Worm (Caenorhabditis elegans) whole organism, L3 larva: ENCODE data around the gene Y116A8C.465.
A peak's percentile ranks its signal among the peaks of the same experiment; 100 is the strongest.

Experiments
- R02D3.7 ChIP-seq: fragments of 150-350 bp; optimal IDR thresholded peaks from 2 replicates; lab custom pipeline; 2014; ENCODE audit warnings: missing biosample characterization, missing genetic modification characterization
- ZK546.5 ChIP-seq: sonication (generic microtip); optimal IDR thresholded peaks from 2 replicates; lab custom pipeline; 2017; ENCODE audit warnings: missing biosample characterization, missing genetic modification characterization
- aly-2 ChIP-seq: fragments of 150-350 bp; optimal IDR thresholded peaks from 2 replicates; lab custom pipeline; 2014; ENCODE audit warnings: missing biosample characterization, missing genetic modification characterization
- ama-1 ChIP-seq: fragments of 150-350 bp; optimal IDR thresholded peaks from 2 replicates; lab custom pipeline; 2018
- ceh-16 ChIP-seq: sonication (generic microtip); optimal IDR thresholded peaks from 2 replicates; lab custom pipeline; 2017; ENCODE audit warnings: missing biosample characterization, missing genetic modification characterization
- ceh-82 ChIP-seq: fragments of 150-350 bp; optimal IDR thresholded peaks from 2 replicates; lab custom pipeline; 2014; ENCODE audit warnings: missing biosample characterization, missing genetic modification characterization
- ceh-9 ChIP-seq: sonication (generic microtip); optimal IDR thresholded peaks from 2 replicates; lab custom pipeline; 2018; ENCODE audit warnings: missing biosample characterization, missing genetic modification characterization
- daf-12 ChIP-seq: fragments of 150-350 bp; optimal IDR thresholded peaks from 2 replicates; lab custom pipeline; 2014; ENCODE audit warnings: missing biosample characterization, missing genetic modification reagents, missing genetic modification characterization
- elt-1 ChIP-seq: fragments of 150-350 bp; optimal IDR thresholded peaks from 2 replicates; lab custom pipeline; 2014; ENCODE audit warnings: missing biosample characterization, missing genetic modification characterization
- elt-2 ChIP-seq: sonication (generic microtip); optimal IDR thresholded peaks from 2 replicates; lab custom pipeline; 2016; ENCODE audit warnings: missing genetic modification reagents, mild to moderate bottlenecking, missing genetic modification characterization, missing compliant biosample characterization
- elt-3 ChIP-seq, 3 experiments: fragments of 150-350 bp in 1 of 3; sonication (generic microtip) in 2 of 3; optimal IDR thresholded peaks; 2 replicates in 2 of 3; 4 replicates in 1 of 3; lab custom pipeline; 2014 to 2017; ENCODE audit warnings: missing biosample characterization in 3 of 3, missing genetic modification characterization in 3 of 3
- fkh-10 ChIP-seq: sonication (generic microtip); optimal IDR thresholded peaks from 2 replicates; lab custom pipeline; 2017; ENCODE audit warnings: missing biosample characterization, missing genetic modification reagents, missing genetic modification characterization
- fos-1 ChIP-seq: fragments of 150-350 bp; optimal IDR thresholded peaks from 2 replicates; lab custom pipeline; 2014; ENCODE audit warnings: missing biosample characterization, missing genetic modification characterization
- jun-1 ChIP-seq: fragments of 150-350 bp; optimal IDR thresholded peaks from 2 replicates; lab custom pipeline; 2014; ENCODE audit warnings: missing biosample characterization, missing genetic modification reagents, missing genetic modification characterization
- lin-15B ChIP-seq: fragments of 150-350 bp; optimal IDR thresholded peaks from 2 replicates; lab custom pipeline; 2014; ENCODE audit warnings: missing biosample characterization, missing genetic modification characterization
- lin-39 ChIP-seq: fragments of 150-350 bp; optimal IDR thresholded peaks from 2 replicates; lab custom pipeline; 2018; ENCODE audit warnings: missing biosample characterization, missing genetic modification reagents, missing genetic modification characterization
- mdl-1 ChIP-seq: fragments of 150-350 bp; optimal IDR thresholded peaks from 2 replicates; lab custom pipeline; 2014; ENCODE audit warnings: missing biosample characterization, missing genetic modification characterization
- mml-1 ChIP-seq: fragments of 150-350 bp; sonication (generic microtip); optimal IDR thresholded peaks from 3 replicates; lab custom pipeline; 2014; ENCODE audit warnings: missing biosample characterization, missing genetic modification characterization
- nfya-1 ChIP-seq: sonication (generic microtip); optimal IDR thresholded peaks from 2 replicates; lab custom pipeline; 2017; ENCODE audit warnings: missing genetic modification characterization, mild to moderate bottlenecking, missing compliant biosample characterization, antibody characterized with exemption, moderate library complexity; ENCODE audit not compliant: insufficient read depth
- nhr-11 ChIP-seq: fragments of 150-350 bp; optimal IDR thresholded peaks from 2 replicates; lab custom pipeline; 2014; ENCODE audit warnings: missing biosample characterization, missing genetic modification characterization
- nhr-12 ChIP-seq: fragments of 150-350 bp; optimal IDR thresholded peaks from 2 replicates; lab custom pipeline; 2014; ENCODE audit warnings: missing biosample characterization, missing genetic modification characterization
- nhr-23 ChIP-seq: fragments of 150-350 bp; optimal IDR thresholded peaks from 2 replicates; lab custom pipeline; 2014; ENCODE audit warnings: missing biosample characterization, missing genetic modification reagents, missing genetic modification characterization
- nhr-28 ChIP-seq: fragments of 150-350 bp; optimal IDR thresholded peaks from 2 replicates; lab custom pipeline; 2014; ENCODE audit warnings: missing biosample characterization, missing genetic modification characterization
- nhr-43 ChIP-seq: sonication (generic microtip); optimal IDR thresholded peaks from 2 replicates; lab custom pipeline; 2016; ENCODE audit warnings: mild to moderate bottlenecking, missing genetic modification characterization, missing compliant biosample characterization; ENCODE audit not compliant: poor library complexity, severe bottlenecking
- nhr-76 ChIP-seq: fragments of 150-350 bp; sonication (generic microtip); optimal IDR thresholded peaks from 5 replicates; lab custom pipeline; 2014; ENCODE audit warnings: missing biosample characterization, missing genetic modification characterization
- pha-4 ChIP-seq: fragments of 150-350 bp; optimal IDR thresholded peaks from 2 replicates; lab custom pipeline; 2014; ENCODE audit warnings: missing biosample characterization, missing genetic modification reagents, missing genetic modification characterization
- pqm-1 ChIP-seq: fragments of 150-350 bp; optimal IDR thresholded peaks from 2 replicates; lab custom pipeline; 2017; ENCODE audit warnings: missing biosample characterization, missing genetic modification characterization, inconsistent platforms
- sea-2 ChIP-seq: fragments of 150-350 bp; sonication (generic microtip); optimal IDR thresholded peaks from 4 replicates; lab custom pipeline; 2014; ENCODE audit warnings: missing biosample characterization, missing genetic modification reagents, missing genetic modification characterization
- skn-1 ChIP-seq: fragments of 150-350 bp; optimal IDR thresholded peaks from 2 replicates; lab custom pipeline; 2014; ENCODE audit warnings: missing biosample characterization, missing genetic modification characterization
- snpc-4 ChIP-seq: fragments of 150-350 bp; optimal IDR thresholded peaks from 2 replicates; lab custom pipeline; 2014; ENCODE audit warnings: missing biosample characterization, missing genetic modification characterization
- tbx-2 ChIP-seq: sonication (generic microtip); optimal IDR thresholded peaks from 2 replicates; lab custom pipeline; 2016; ENCODE audit warnings: mild to moderate bottlenecking, missing genetic modification characterization, missing compliant biosample characterization
- unc-39 ChIP-seq: sonication (generic microtip); optimal IDR thresholded peaks from 4 replicates; lab custom pipeline; 2017; ENCODE audit warnings: missing biosample characterization, missing genetic modification characterization
- unc-62 ChIP-seq: fragments of 150-350 bp; sonication (generic microtip); optimal IDR thresholded peaks from 4 replicates; lab custom pipeline; 2014; ENCODE audit warnings: missing biosample characterization, missing genetic modification reagents, missing genetic modification characterization
- zag-1 ChIP-seq: fragments of 150-350 bp; optimal IDR thresholded peaks from 2 replicates; lab custom pipeline; 2014; ENCODE audit warnings: missing biosample characterization, missing genetic modification characterization

The Y116A8C.465 gene

ce11 chrIV:17088849-17089248, 23.8 kb downstream of the Y116A8C.465 start, which contains the start of gene Y116A8C.43:
Gene Y116A8C.43, plus strand, starts transcription at chrIV:17088851.
- TF ChIP-seq aly-2 (tag; lab: Kevin White, UChicago): no peak
- peak; percentile 3 for TF ChIP-seq pha-4 (tag; lab: Kevin White, UChicago)
- peak; percentile 4 for TF ChIP-seq nhr-43
- TF ChIP-seq lin-39 (tag; lab: Kevin White, UChicago): no peak
- TF ChIP-seq ama-1 (lab: Kevin White, UChicago): peak; percentile 13
- TF ChIP-seq elt-2: peak; percentile 7
- no peak for TF ChIP-seq elt-1
- TF ChIP-seq, all 47 proteins: peak for 4

- no peak for TF ChIP-seq elt-1
- no peak for TF ChIP-seq daf-12 (tag; lab: Kevin White, UChicago)
- no peak for TF ChIP-seq jun-1 (tag; lab: Kevin White, UChicago)
- peak; percentile 91 for TF ChIP-seq pha-4 (tag; lab: Kevin White, UChicago)
Observed at ce11 chrIV:17093701-17094100, 28.7 kb downstream of the Y116A8C.465 start, which contains the start of gene Y116A8C.29. Gene Y116A8C.29, plus strand, starts transcription at chrIV:17094028.

- no peak for TF ChIP-seq elt-3 (tag; optimal IDR thresholded peaks at IDR 0.05; lab: Kevin White, UChicago)
- TF ChIP-seq mml-1 (tag; lab: Kevin White, UChicago): no peak
- TF ChIP-seq ama-1 (lab: Kevin White, UChicago): no peak
- no peak for TF ChIP-seq nhr-11 (tag; lab: Kevin White, UChicago)
- no peak for TF ChIP-seq elt-1
- no peak for TF ChIP-seq ceh-16
- TF ChIP-seq aly-2 (tag; lab: Kevin White, UChicago): no peak
- TF ChIP-seq nhr-76 (tag; lab: Kevin White, UChicago): no peak
- TF ChIP-seq zag-1 (tag; lab: Kevin White, UChicago): no peak
- TF ChIP-seq ceh-9 (tag; lab: Kevin White, UChicago): no peak
- no peak for TF ChIP-seq fkh-10 (GFP tag; lab: Kevin White, UChicago)
- no peak for TF ChIP-seq unc-39 (tag; lab: Kevin White, UChicago)
- TF ChIP-seq unc-62 (GFP tag; lab: Kevin White, UChicago): no peak
- TF ChIP-seq lin-15B: no peak
- TF ChIP-seq ceh-82: no peak
- TF ChIP-seq nhr-43: no peak
- TF ChIP-seq ZK546.5 (tag; lab: Kevin White, UChicago): no peak
- TF ChIP-seq nfya-1 (tag; lab: Kevin White, UChicago): no peak
- TF ChIP-seq sea-2 (GFP tag; lab: Kevin White, UChicago): no peak
Observed at ce11 chrIV:17096168-17096567, 31.1 kb downstream of the Y116A8C.465 start, which contains the start of gene Y116A8C.27. Gene Y116A8C.27, minus strand, starts transcription at chrIV:17096268.

- no peak for TF ChIP-seq nhr-11 (tag; lab: Kevin White, UChicago)
- TF ChIP-seq skn-1: no peak
- no peak for TF ChIP-seq unc-39 (tag; lab: Kevin White, UChicago)
- no peak for TF ChIP-seq nhr-23 (tag; lab: Kevin White, UChicago)
Observed at ce11 chrIV:17099113-17099512, 34.1 kb downstream of the Y116A8C.465 start.

- TF ChIP-seq nhr-12 (tag; lab: Kevin White, UChicago) (no peak), R02D3.7 (no peak), ama-1 (lab: Kevin White, UChicago) (no peak), nhr-28 (no peak), pqm-1 (no peak), fos-1 (tag; lab: Kevin White, UChicago) (no peak), mdl-1 (tag; lab: Kevin White, UChicago) (no peak), snpc-4 (tag; lab: Kevin White, UChicago) (no peak), tbx-2 (no peak), jun-1 (tag; lab: Kevin White, UChicago) (no peak), ZK546.5 (tag; lab: Kevin White, UChicago) (no peak)
- TF ChIP-seq, all 47 proteins: peak for 0
Observed at ce11 chrIV:17100148-17100547, 35.1 kb downstream of the Y116A8C.465 start, which contains the start of gene bca-2. Gene bca-2, minus strand, starts transcription at chrIV:17100248.
